Worm (Caenorhabditis elegans) whole organism, late embryonic: Measurements from ENCODE around the gene F54D5.17.

Experiments used
- ama-1 ChIP-seq: fragments of 150-350 bp; optimal IDR thresholded peaks from 2 replicates; lab custom pipeline; 2014
- ceh-19 ChIP-seq: fragments of 200-800 bp; sonication (Bioruptor generic); optimal IDR thresholded peaks from 2 replicates; lab custom pipeline; 2018; ENCODE audit warnings: mild to moderate bottlenecking, missing genetic modification characterization, missing compliant biosample characterization
- ceh-2 ChIP-seq: sonication (generic microtip); optimal IDR thresholded peaks from 2 replicates; lab custom pipeline; 2016; ENCODE audit warnings: missing genotype, missing genetic modification characterization, missing compliant biosample characterization
- elt-4 ChIP-seq: sonication (generic microtip); optimal IDR thresholded peaks from 2 replicates; lab custom pipeline; 2016; ENCODE audit warnings: missing genetic modification characterization, missing compliant biosample characterization
- fax-1 ChIP-seq: sonication (generic microtip); optimal IDR thresholded peaks from 2 replicates; lab custom pipeline; 2016; ENCODE audit warnings: missing genotype, missing genetic modification characterization, missing compliant biosample characterization
- hlh-30 ChIP-seq: sonication (generic microtip); optimal IDR thresholded peaks from 2 replicates; lab custom pipeline; 2017; ENCODE audit warnings: antibody characterized with exemption, missing genetic modification characterization, missing compliant biosample characterization; ENCODE audit not compliant: insufficient read depth
- nhr-11 ChIP-seq: fragments of 150-350 bp; optimal IDR thresholded peaks from 2 replicates; lab custom pipeline; 2014; ENCODE audit warnings: missing biosample characterization, missing genetic modification characterization
- pqm-1 ChIP-seq: sonication (generic microtip); optimal IDR thresholded peaks from 2 replicates; lab custom pipeline; 2016; ENCODE audit warnings: missing genetic modification characterization, missing compliant biosample characterization
- tbx-2 ChIP-seq: sonication (generic microtip); optimal IDR thresholded peaks from 2 replicates; lab custom pipeline; 2016; ENCODE audit warnings: missing genetic modification characterization, missing compliant biosample characterization
- unc-55 ChIP-seq: sonication (generic microtip); optimal IDR thresholded peaks from 2 replicates; lab custom pipeline; 2017; ENCODE audit warnings: missing biosample characterization, missing genetic modification reagents, missing genetic modification characterization
- zip-5 ChIP-seq: sonication (generic microtip); optimal IDR thresholded peaks from 2 replicates; lab custom pipeline; 2016; ENCODE audit warnings: missing genetic modification characterization, missing compliant biosample characterization

ce11 chrII:11535429-11535828 lies 21.0 kb upstream of the F54D5.17 start:
- no peak for TF ChIP-seq fax-1 (tag; lab: Kevin White, UChicago)
- no peak for TF ChIP-seq nhr-11 (tag; lab: Kevin White, UChicago)
- no peak for TF ChIP-seq elt-4 (tag; lab: Kevin White, UChicago)
- TF ChIP-seq ama-1 (lab: Kevin White, UChicago): no peak
- TF ChIP-seq pqm-1 (tag; lab: Kevin White, UChicago): no peak
- peak; percentile 48 for TF ChIP-seq tbx-2 (tag; lab: Kevin White, UChicago)
- no peak for TF ChIP-seq zip-5 (tag; lab: Kevin White, UChicago)
- no peak for TF ChIP-seq unc-55
- no peak for TF ChIP-seq ceh-2 (tag; lab: Kevin White, UChicago)
- TF ChIP-seq ceh-19 (GFP tag; lab: Kevin White, UChicago): no peak
- no peak for TF ChIP-seq hlh-30 (tag; lab: Kevin White, UChicago)
